Worm (Caenorhabditis elegans) whole organism, L4 larva: ENCODE results near the gene C12D5.5.

ENCODE experiments used
- D1046.2 ChIP-seq: fragments of 200-800 bp; sonication (Bioruptor generic); IDR thresholded peaks from 2 replicates; pipeline ENCODE4 v1.3.6; 2022; ENCODE audit warnings: missing genetic modification characterization, missing compliant biosample characterization
- R02D3.7 ChIP-seq: fragments of 150-350 bp; sonication (generic microtip); optimal IDR thresholded peaks from 3 replicates; lab custom pipeline; 2014; ENCODE audit warnings: missing biosample characterization, missing genetic modification characterization
- Y105C5A.15 ChIP-seq: fragments of 200-800 bp; sonication (Bioruptor generic); IDR thresholded peaks from 2 replicates; pipeline ENCODE4 v1.3.6; 2022; ENCODE audit warnings: missing genetic modification characterization, missing compliant biosample characterization
- Y5F2A.4 ChIP-seq: fragments of 200-800 bp; sonication (Bioruptor generic); optimal IDR thresholded peaks from 2 replicates; lab custom pipeline; 2018; ENCODE audit warnings: mild to moderate bottlenecking, missing genetic modification characterization, missing compliant biosample characterization
- ZK337.2 ChIP-seq: fragments of 200-800 bp; sonication (Bioruptor generic); IDR thresholded peaks from 2 replicates; pipeline ENCODE4 v1.3.6; 2022; ENCODE audit warnings: missing genetic modification reagents, missing genetic modification characterization, missing compliant biosample characterization
- aha-1 ChIP-seq: fragments of 150-350 bp; peaks from one replicate; lab custom pipeline; 2014; ENCODE audit warnings: missing biosample characterization, missing genetic modification characterization
- arid-1 ChIP-seq: fragments of 200-800 bp; sonication (Bioruptor generic); conservative IDR thresholded peaks from 2 replicates; pipeline ENCODE4 v1.3.6; 2022; ENCODE audit warnings: missing genetic modification reagents, missing genetic modification characterization, missing compliant biosample characterization
- ceh-44 ChIP-seq: fragments of 200-800 bp; sonication (Bioruptor generic); IDR thresholded peaks from 2 replicates; pipeline ENCODE4 v1.3.6; 2022; ENCODE audit warnings: missing genetic modification reagents, missing genetic modification characterization, missing compliant biosample characterization
- ctbp-1 ChIP-seq: fragments of 200-800 bp; sonication (Bioruptor generic); IDR thresholded peaks from 2 replicates; pipeline ENCODE4 v1.3.6; 2022; ENCODE audit warnings: missing genetic modification reagents, missing genetic modification characterization, missing compliant biosample characterization
- daf-12 ChIP-seq: fragments of 150-350 bp; optimal IDR thresholded peaks from 2 replicates; lab custom pipeline; 2014; ENCODE audit warnings: missing biosample characterization, missing genetic modification reagents, missing genetic modification characterization
- daf-19 ChIP-seq: fragments of 200-800 bp; sonication (Bioruptor generic); conservative IDR thresholded peaks from 2 replicates; pipeline ENCODE4 v1.3.6; 2022; ENCODE audit warnings: missing genetic modification characterization, missing compliant biosample characterization
- daf-8 ChIP-seq: fragments of 200-800 bp; sonication (Bioruptor generic); IDR thresholded peaks from 2 replicates; pipeline ENCODE4 v1.3.6; 2022; ENCODE audit warnings: missing genetic modification characterization, missing compliant biosample characterization
- dmd-6 ChIP-seq: fragments of 200-800 bp; sonication (Bioruptor generic); IDR thresholded peaks from 2 replicates; pipeline ENCODE4 v1.3.6; 2022; ENCODE audit warnings: missing genetic modification reagents, missing genetic modification characterization, missing compliant biosample characterization
- duxl-1 ChIP-seq: sonication (generic microtip); optimal IDR thresholded peaks from 2 replicates; lab custom pipeline; 2016; ENCODE audit warnings: mild to moderate bottlenecking, missing genetic modification characterization, moderate library complexity, missing compliant biosample characterization; ENCODE audit not compliant: poor library complexity
- fkh-10 ChIP-seq: fragments of 150-350 bp; optimal IDR thresholded peaks from 2 replicates; lab custom pipeline; 2014; ENCODE audit warnings: missing biosample characterization, missing genetic modification reagents, missing genetic modification characterization
- hif-1 ChIP-seq, 2 experiments: sonication (generic microtip); optimal IDR thresholded peaks; 2 replicates each; lab custom pipeline; 2016 to 2017; ENCODE audit warnings: missing compliant biosample characterization in 2 of 2, missing genetic modification characterization in 2 of 2, missing genetic modification reagents in 2 of 2, missing genotype in 2 of 2, mild to moderate bottlenecking in 1 of 2
- hlh-30 ChIP-seq: sonication (generic microtip); optimal IDR thresholded peaks from 2 replicates; lab custom pipeline; 2017; ENCODE audit warnings: antibody characterized with exemption, mild to moderate bottlenecking, missing genetic modification characterization, missing compliant biosample characterization; ENCODE audit not compliant: insufficient read depth
- jun-1 ChIP-seq: fragments of 150-350 bp; optimal IDR thresholded peaks from 2 replicates; lab custom pipeline; 2014; ENCODE audit warnings: missing biosample characterization, missing genetic modification reagents, missing genetic modification characterization
- lin-1 ChIP-seq: fragments of 200-800 bp; sonication (Bioruptor generic); IDR thresholded peaks from 2 replicates; pipeline ENCODE4 v1.3.6; 2022; ENCODE audit warnings: missing genetic modification reagents, missing genetic modification characterization, missing compliant biosample characterization
- lin-13 ChIP-seq: fragments of 150-350 bp; optimal IDR thresholded peaks from 2 replicates; lab custom pipeline; 2014; ENCODE audit warnings: missing biosample characterization, missing genetic modification reagents, missing genetic modification characterization
- lin-15B ChIP-seq: fragments of 150-350 bp; sonication (generic microtip); optimal IDR thresholded peaks from 3 replicates; lab custom pipeline; 2014; ENCODE audit warnings: missing biosample characterization, missing genetic modification characterization
- lin-29 ChIP-seq: fragments of 200-800 bp; sonication (Bioruptor generic); IDR thresholded peaks from 2 replicates; pipeline ENCODE4 v1.3.6; 2022; ENCODE audit warnings: missing genetic modification reagents, missing genetic modification characterization, missing compliant biosample characterization
- lin-39 ChIP-seq: fragments of 150-350 bp; optimal IDR thresholded peaks from 2 replicates; lab custom pipeline; 2014; ENCODE audit warnings: missing biosample characterization, missing genetic modification reagents, missing genetic modification characterization
- madf-9 ChIP-seq: fragments of 200-800 bp; sonication (Bioruptor generic); conservative IDR thresholded peaks from 2 replicates; pipeline ENCODE4 v1.3.6; 2022; ENCODE audit warnings: missing genetic modification reagents, missing genetic modification characterization, missing compliant biosample characterization
- mes-2 ChIP-seq: sonication (generic microtip); optimal IDR thresholded peaks from 2 replicates; lab custom pipeline; 2016; ENCODE audit warnings: missing genotype, mild to moderate bottlenecking, missing genetic modification characterization, missing compliant biosample characterization; ENCODE audit not compliant: poor library complexity, severe bottlenecking
- mxl-3 ChIP-seq: fragments of 200-800 bp; sonication (Bioruptor generic); optimal IDR thresholded peaks from 2 replicates; lab custom pipeline; 2018; ENCODE audit warnings: mild to moderate bottlenecking, missing genetic modification characterization, missing compliant biosample characterization
- nhr-25 ChIP-seq: sonication (generic microtip); optimal IDR thresholded peaks from 2 replicates; lab custom pipeline; 2017; ENCODE audit warnings: missing genetic modification characterization, mild to moderate bottlenecking, missing compliant biosample characterization, antibody characterized with exemption, moderate library complexity, borderline replicate concordance; ENCODE audit not compliant: insufficient read depth
- nhr-28 ChIP-seq: fragments of 150-350 bp; optimal IDR thresholded peaks from 2 replicates; lab custom pipeline; 2014; ENCODE audit warnings: missing biosample characterization, missing genetic modification characterization
- nhr-42 ChIP-seq: fragments of 200-800 bp; sonication (Bioruptor generic); IDR thresholded peaks from 2 replicates; pipeline ENCODE4 v1.3.6; 2022; ENCODE audit warnings: missing genetic modification characterization, missing compliant biosample characterization
- nhr-77 ChIP-seq: fragments of 150-350 bp; optimal IDR thresholded peaks from 2 replicates; lab custom pipeline; 2014; ENCODE audit warnings: missing biosample characterization, missing genetic modification characterization
- pqm-1 ChIP-seq: sonication (generic microtip); optimal IDR thresholded peaks from 2 replicates; lab custom pipeline; 2017; ENCODE audit warnings: missing biosample characterization, missing genetic modification characterization
- rbr-2 ChIP-seq: sonication (generic microtip); optimal IDR thresholded peaks from 2 replicates; lab custom pipeline; 2016; ENCODE audit warnings: missing genotype, missing genetic modification characterization, missing compliant biosample characterization
- saeg-2 ChIP-seq: fragments of 200-800 bp; sonication (Bioruptor generic); IDR thresholded peaks from 2 replicates; pipeline ENCODE4 v1.3.6; 2022; ENCODE audit warnings: missing genetic modification reagents, missing genetic modification characterization, missing compliant biosample characterization
- skn-1 ChIP-seq: fragments of 150-350 bp; optimal IDR thresholded peaks from 2 replicates; lab custom pipeline; 2014; ENCODE audit warnings: missing biosample characterization, missing genetic modification characterization
- snpc-1.2 ChIP-seq: fragments of 200-800 bp; sonication (Bioruptor generic); IDR thresholded peaks from 2 replicates; pipeline ENCODE4 v1.3.6; 2022; ENCODE audit warnings: missing genetic modification reagents, missing genetic modification characterization, missing compliant biosample characterization
- tag-97 ChIP-seq: fragments of 200-800 bp; sonication (Bioruptor generic); IDR thresholded peaks from 2 replicates; pipeline ENCODE4 v1.3.6; 2022; ENCODE audit warnings: missing genetic modification characterization, missing compliant biosample characterization
- unc-130 ChIP-seq: sonication (generic microtip); optimal IDR thresholded peaks from 2 replicates; lab custom pipeline; 2016; ENCODE audit warnings: missing genetic modification reagents, missing genetic modification characterization, missing compliant biosample characterization
- unc-62 ChIP-seq, 3 experiments: fragments of 150-350 bp in 1 of 3; sonication (generic microtip); optimal IDR thresholded peaks in 2 of 3; peaks in 1 of 3; 1 replicate in 1 of 3; 2 replicates in 2 of 3; lab custom pipeline; 2014 to 2017; ENCODE audit warnings: missing biosample characterization in 3 of 3, missing genetic modification characterization in 3 of 3, missing genetic modification reagents in 3 of 3, missing genotype in 1 of 3
- zfp-2 ChIP-seq: sonication (generic microtip); optimal IDR thresholded peaks from 2 replicates; lab custom pipeline; 2016; ENCODE audit warnings: mild to moderate bottlenecking, missing genetic modification characterization, missing compliant biosample characterization

Gene C12D5.5

DNA sequence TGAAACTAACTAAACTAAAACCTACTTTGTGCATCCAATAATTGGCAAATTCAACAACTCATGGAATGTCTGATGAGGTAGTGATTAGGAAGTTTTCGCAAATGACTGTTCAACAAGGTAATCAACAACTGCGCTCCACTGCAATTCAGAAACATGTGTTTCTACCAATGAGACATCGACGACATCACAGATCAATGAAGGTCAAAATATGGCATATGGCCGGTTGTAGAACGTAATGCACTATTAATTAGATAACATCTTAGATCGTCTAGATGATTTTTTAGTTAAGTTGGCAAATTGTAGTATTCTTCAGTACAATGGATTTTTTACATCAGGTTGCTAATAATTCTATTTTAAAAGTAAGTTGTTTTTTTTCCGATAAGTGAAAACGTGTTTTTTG, 18.1 kb downstream of the C12D5.5 start, which contains the start of the genes nhr-94 and nhr-152:
nhr-94 (minus strand) TSS at position 147 of the 400 bp plus-strand sequence.
nhr-152 (plus strand) TSS at position 162 of the 400 bp plus-strand sequence.
- TF ChIP-seq pqm-1 (no peak), arid-1 (GFP tag; lab: Robert Waterston, UW) (no peak), daf-8 (GFP tag; lab: Robert Waterston, UW) (no peak), duxl-1 (no peak), saeg-2 (GFP tag; lab: Robert Waterston, UW) (no peak), unc-62 (GFP tag; optimal IDR thresholded peaks at IDR 0.05 in 1 of 2; lab: Kevin White, UChicago) (no peak), unc-62 (tag; optimal IDR thresholded peaks at IDR 0.05; lab: Kevin White, UChicago) (no peak), lin-29 (no peak), Y5F2A.4 (GFP tag; lab: Kevin White, UChicago) (no peak), rbr-2 (no peak), lin-13 (GFP tag; lab: Kevin White, UChicago) (no peak), aha-1 (tag; lab: Kevin White, UChicago) (peak; percentile 60), ctbp-1 (no peak), daf-19 (GFP tag; lab: Robert Waterston, UW) (no peak), hlh-30 (tag; lab: Kevin White, UChicago) (peak; percentile 58), R02D3.7 (no peak), skn-1 (no peak), mxl-3 (GFP tag; lab: Kevin White, UChicago) (peak; percentile 59), zfp-2 (tag; lab: Kevin White, UChicago) (no peak), lin-15B (tag; lab: Kevin White, UChicago) (no peak), jun-1 (no peak), nhr-77 (tag; lab: Kevin White, UChicago) (no peak), nhr-42 (GFP tag; lab: Robert Waterston, UW) (no peak), hif-1 (tag; optimal IDR thresholded peaks at IDR 0.05; lab: Kevin White, UChicago) (no peak), ceh-44 (GFP tag; lab: Robert Waterston, UW) (no peak), dmd-6 (GFP tag; lab: Robert Waterston, UW) (no peak), Y105C5A.15 (GFP tag; lab: Robert Waterston, UW) (no peak), fkh-10 (GFP tag; lab: Kevin White, UChicago) (no peak), mes-2 (tag; lab: Kevin White, UChicago) (no peak), lin-39 (tag; lab: Kevin White, UChicago) (no peak), tag-97 (GFP tag; lab: Robert Waterston, UW) (no peak), D1046.2 (GFP tag; lab: Robert Waterston, UW) (no peak), madf-9 (no peak), nhr-28 (tag; lab: Kevin White, UChicago) (peak; percentile 46), daf-12 (tag; lab: Kevin White, UChicago) (no peak), lin-1 (GFP tag; lab: Robert Waterston, UW) (no peak), snpc-1.2 (GFP tag; lab: Robert Waterston, UW) (no peak), ZK337.2 (no peak), nhr-25 (tag; lab: Kevin White, UChicago) (peak; percentile 0)
- TF ChIP-seq, all 104 proteins: peak for 5

DNA sequence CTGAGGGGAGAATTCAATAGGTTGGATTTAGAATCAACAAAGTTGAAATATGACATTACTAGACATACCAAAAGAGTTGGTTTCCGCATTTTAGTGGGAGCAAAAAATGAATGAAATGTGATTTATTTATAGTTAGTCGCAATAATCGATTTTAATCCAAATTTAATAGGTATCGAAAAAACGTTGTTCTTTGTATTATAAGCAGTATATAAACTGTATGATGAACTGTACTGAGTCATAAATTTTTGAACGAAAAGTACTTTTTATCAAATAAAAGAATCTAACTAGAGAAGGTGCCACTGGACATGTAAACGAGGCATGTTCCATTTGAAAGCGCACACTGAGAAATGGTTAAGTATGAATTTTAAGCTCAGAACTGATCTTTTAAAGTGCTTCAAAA, 21.8 kb downstream of the C12D5.5 start, which contains the start of gene C12D5.9:
C12D5.9 (minus strand) TSS at position 101 of the 400 bp plus-strand sequence.
- TF ChIP-seq unc-62 (GFP tag; optimal IDR thresholded peaks at IDR 0.05 in 1 of 2; lab: Kevin White, UChicago) = no peak
- TF ChIP-seq unc-62 (tag; optimal IDR thresholded peaks at IDR 0.05; lab: Kevin White, UChicago) = no peak
- TF ChIP-seq unc-130 (GFP tag; lab: Kevin White, UChicago) = no peak
